Fruit fly (Drosophila melanogaster): ENCODE measurements around the gene Ucp4B.

Ucp4B gene

dm6 chr2L:5948775-5949526, 20.7 kb upstream of the Ucp4B start, which contains the start of gene CG9044 (continued):
- peak; percentile 67 for TF ChIP-seq Mad (GFP tag; optimal IDR thresholded peaks at IDR 0.05)
- TF ChIP-seq Atf-2 (GFP tag; optimal IDR thresholded peaks at IDR 0.05), result no peak
- no peak for TF ChIP-seq psq (GFP tag; optimal IDR thresholded peaks at IDR 0.05)
- TF ChIP-seq CG10979 (tag; optimal IDR thresholded peaks at IDR 0.05), result peak; percentile 21
- peak; percentile 62 for TF ChIP-seq CG32532 (GFP tag; IDR thresholded peaks at IDR 0.05)
- TF ChIP-seq tap (tag; optimal IDR thresholded peaks at IDR 0.05), result no peak
- peak; percentile 38 for TF ChIP-seq maf-S (GFP tag; optimal IDR thresholded peaks at IDR 0.05)
- TF ChIP-seq CG30020 (tag; optimal IDR thresholded peaks at IDR 0.05), result peak; percentile 64
- no peak for TF ChIP-seq Poxn (GFP tag; IDR thresholded peaks at IDR 0.05)
- TF ChIP-seq Atf3 (GFP tag; optimal IDR thresholded peaks at IDR 0.05), result peak; percentile 37
- peak; percentile 49 for TF ChIP-seq YL-1 (GFP tag; optimal IDR thresholded peaks at IDR 0.05)
- TF ChIP-seq prd (optimal IDR thresholded peaks at IDR 0.05), result no peak
- TF ChIP-seq prd (GFP tag; IDR thresholded peaks at IDR 0.05), result peak; percentile 60
- no peak for TF ChIP-seq odd (GFP tag; optimal IDR thresholded peaks at IDR 0.05)
- TF ChIP-seq Pdp1 (GFP tag; optimal IDR thresholded peaks at IDR 0.05), result peak; percentile 67 to 69
- peak; percentile 23 for TF ChIP-seq vfl (GFP tag; optimal IDR thresholded peaks at IDR 0.05)
- peak; percentile 62 for TF ChIP-seq tio (GFP tag; optimal IDR thresholded peaks at IDR 0.05)
- peak; percentile 49 for TF ChIP-seq Ssrp (tag; optimal IDR thresholded peaks at IDR 0.05)
- TF ChIP-seq fru (optimal IDR thresholded peaks at IDR 0.05), result no peak
- peak; percentile 93 for TF ChIP-seq Med (GFP tag)
- TF ChIP-seq Max (GFP tag; optimal IDR thresholded peaks at IDR 0.05), result peak; percentile 52
- peak; percentile 51 for TF ChIP-seq CG10654 (GFP tag; optimal IDR thresholded peaks at IDR 0.05)
- TF ChIP-seq lilli (GFP tag; optimal IDR thresholded peaks at IDR 0.05), result peak; percentile 79
- TF ChIP-seq Xbp1 (GFP tag; optimal IDR thresholded peaks at IDR 0.05), result peak; percentile 71
- peak; percentile 8 for TF ChIP-seq Sry-β (GFP tag; optimal IDR thresholded peaks at IDR 0.05)
- peak; percentile 19 for TF ChIP-seq CG12104 (GFP tag; optimal IDR thresholded peaks at IDR 0.05)
- TF ChIP-seq CG1602 (GFP tag; optimal IDR thresholded peaks at IDR 0.05), result peak; percentile 48
- peak; percentile 79 for TF ChIP-seq CG3995 (GFP tag; optimal IDR thresholded peaks at IDR 0.05)
- peak; percentile 30 for TF ChIP-seq ems (GFP tag; optimal IDR thresholded peaks at IDR 0.05)
- peak; percentile 93 for TF ChIP-seq sna (GFP tag; IDR thresholded peaks at IDR 0.05; ENCODE audit: partially characterized antibody)
- no peak for TF ChIP-seq crp (GFP tag; optimal IDR thresholded peaks at IDR 0.05)
- TF ChIP-seq Dll (GFP tag; IDR thresholded peaks at IDR 0.05; ENCODE audit: partially characterized antibody), result peak; percentile 97
- TF ChIP-seq zen (tag; optimal IDR thresholded peaks at IDR 0.05), result peak; percentile 36
- TF ChIP-seq Nf-YA (GFP tag; IDR thresholded peaks at IDR 0.05), result no peak
- TF ChIP-seq Camta (GFP tag; optimal IDR thresholded peaks at IDR 0.05), result peak; percentile 42
- TF ChIP-seq CG3065 (GFP tag; optimal IDR thresholded peaks at IDR 0.05), result no peak
- TF ChIP-seq CG14441 (GFP tag; IDR thresholded peaks at IDR 0.05), result 0 out of 2 replicates have a peak, but pooled peaks have one; percentile 24
- TF ChIP-seq Hand (GFP tag; optimal IDR thresholded peaks at IDR 0.05), result no peak
- no peak for TF ChIP-seq toy (GFP tag; IDR thresholded peaks at IDR 0.05)
- peak; percentile 20 for TF ChIP-seq stwl (tag; optimal IDR thresholded peaks at IDR 0.05)
- no peak for TF ChIP-seq CG7271 (tag; optimal IDR thresholded peaks at IDR 0.05)
- TF ChIP-seq CG12769 (tag; optimal IDR thresholded peaks at IDR 0.05), result no peak
- TF ChIP-seq Myb (GFP tag; optimal IDR thresholded peaks at IDR 0.05), result peak; percentile 59
- TF ChIP-seq pita (GFP tag; optimal IDR thresholded peaks at IDR 0.05), result no peak
- no peak for TF ChIP-seq Lpt (GFP tag; optimal IDR thresholded peaks at IDR 0.05)
- TF ChIP-seq zen2 (GFP tag; IDR thresholded peaks at IDR 0.05; ENCODE audit: partially characterized antibody), result peak; percentile 68; the same call in 2 of the 3 replicates
- TF ChIP-seq az2 (GFP tag; optimal IDR thresholded peaks at IDR 0.05), result peak; percentile 44
- peak; percentile 77 for TF ChIP-seq CG42726 (GFP tag; IDR thresholded peaks at IDR 0.05; ENCODE audit: partially characterized antibody)
- no peak for TF ChIP-seq ase (GFP tag; IDR thresholded peaks at IDR 0.05)
- TF ChIP-seq CG2120 (GFP tag; optimal IDR thresholded peaks at IDR 0.05), result peak; percentile 83

All from whole organism, embryonic.